Fruit fly (Drosophila melanogaster): ENCODE results near the gene CG6793.

The CG6793 gene

DNA sequence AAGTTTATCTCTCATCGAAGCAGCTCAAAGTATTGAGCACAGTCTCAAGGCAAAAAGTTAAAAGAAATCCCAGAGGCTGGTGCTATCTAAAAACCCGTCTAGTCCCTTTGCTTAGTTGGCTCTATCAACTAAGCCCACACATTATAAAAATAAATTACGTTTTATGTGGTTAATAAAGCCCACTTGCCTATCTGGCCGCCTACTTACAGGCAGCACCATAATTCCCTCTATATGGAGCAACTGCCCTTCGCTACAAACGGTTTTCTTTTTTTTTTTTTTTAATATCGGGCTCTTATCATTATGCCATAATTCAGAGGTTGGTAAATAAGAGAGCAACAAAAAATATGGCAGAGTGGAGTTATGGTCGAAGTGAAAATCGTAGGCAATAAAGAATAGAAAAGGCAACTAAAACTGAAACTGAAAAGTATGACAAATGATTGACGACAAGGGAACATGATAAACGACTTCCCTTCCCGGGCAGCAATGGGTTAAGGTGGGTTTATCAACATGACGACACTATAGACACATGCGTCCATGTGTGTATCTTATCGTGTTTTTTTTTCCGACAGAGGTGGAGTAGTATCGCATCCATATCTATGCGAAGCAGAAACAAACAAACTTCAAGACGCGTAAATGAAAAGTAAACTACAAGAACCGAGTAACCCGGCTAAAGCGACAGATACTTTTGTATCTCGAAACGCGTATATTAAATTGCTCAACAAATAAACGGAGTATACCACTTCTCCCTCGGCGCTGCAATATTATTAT is 36.5 kb downstream of the CG6793 start (continued):
- no peak for TF ChIP-seq Dfd (GFP tag; optimal IDR thresholded peaks at IDR 0.05)
- TF ChIP-seq sob (GFP tag; IDR thresholded peaks at IDR 0.05) = no peak
- peak; percentile 2 for TF ChIP-seq CG9817 (tag; optimal IDR thresholded peaks at IDR 0.05)
- peak; percentile 42 for TF ChIP-seq wek (GFP tag; optimal IDR thresholded peaks at IDR 0.05)
- TF ChIP-seq Hsf (GFP tag; optimal IDR thresholded peaks at IDR 0.05) = no peak
- TF ChIP-seq CG32772 (GFP tag; IDR thresholded peaks at IDR 0.05) = no peak
- peak in 1 of 2 experiments; percentile 0 for TF ChIP-seq Hr78 (GFP tag; optimal IDR thresholded peaks at IDR 0.05)
- TF ChIP-seq Dbx (GFP tag; IDR thresholded peaks at IDR 0.05) = no peak
- peak; percentile 69 for TF ChIP-seq mirr (GFP tag; optimal IDR thresholded peaks at IDR 0.05)
- TF ChIP-seq CG15696 (tag; optimal IDR thresholded peaks at IDR 0.05) = peak; percentile 50
- no peak for TF ChIP-seq H15 (GFP tag; IDR thresholded peaks at IDR 0.05)
- 0 out of 3 replicates have a peak, but pooled peaks have one; percentile 12 for TF ChIP-seq CG17361 (GFP tag; IDR thresholded peaks at IDR 0.05)
- TF ChIP-seq CG13123 (GFP tag; optimal IDR thresholded peaks at IDR 0.05) = no peak
- peak; percentile 16 for TF ChIP-seq sens (GFP tag)
- TF ChIP-seq Asciz (GFP tag; optimal IDR thresholded peaks at IDR 0.05) = peak; percentile 0
- no peak for TF ChIP-seq Usf (GFP tag; optimal IDR thresholded peaks at IDR 0.05)
- peak; percentile 64 for TF ChIP-seq twi (tag; optimal IDR thresholded peaks at IDR 0.05)
- TF ChIP-seq Rfx (GFP tag; IDR thresholded peaks at IDR 0.05) = 0 out of 2 replicates have a peak, but pooled peaks have one; percentile 18
- no peak for TF ChIP-seq cad (GFP tag; optimal IDR thresholded peaks at IDR 0.05)
- no peak for TF ChIP-seq Nf-YA (GFP tag; IDR thresholded peaks at IDR 0.05)
- TF ChIP-seq B-H2 (GFP tag; optimal IDR thresholded peaks at IDR 0.05) = no peak
- TF ChIP-seq CG18599 (GFP tag; optimal IDR thresholded peaks at IDR 0.05) = peak; percentile 16
- peak; percentile 14 for TF ChIP-seq Med (GFP tag)
- no peak for TF ChIP-seq CG8290 (GFP tag; optimal IDR thresholded peaks at IDR 0.05)
- TF ChIP-seq CG8290 (tag; optimal IDR thresholded peaks at IDR 0.05) = peak in 1 of 2 experiments; percentile 3
- peak; percentile 61 for TF ChIP-seq ATbp (GFP tag; optimal IDR thresholded peaks at IDR 0.05)
- no peak for TF ChIP-seq NC2β (GFP tag; optimal IDR thresholded peaks at IDR 0.05)
- no peak for TF ChIP-seq zen2 (GFP tag; IDR thresholded peaks at IDR 0.05; ENCODE audit: partially characterized antibody)
- TF ChIP-seq CG15479 (GFP tag; optimal IDR thresholded peaks at IDR 0.05) = peak; percentile 14
- no peak for TF ChIP-seq sna (GFP tag; IDR thresholded peaks at IDR 0.05; ENCODE audit: partially characterized antibody)
- no peak for TF ChIP-seq crol (GFP tag; IDR thresholded peaks at IDR 0.05)
- TF ChIP-seq CG13894 (tag; optimal IDR thresholded peaks at IDR 0.05) = peak; percentile 33
- no peak for TF ChIP-seq zfh2 (GFP tag; optimal IDR thresholded peaks at IDR 0.05)
- no peak for TF ChIP-seq CG9437 (GFP tag; optimal IDR thresholded peaks at IDR 0.05)
- TF ChIP-seq PHDP (tag; optimal IDR thresholded peaks at IDR 0.05) = peak; percentile 13
- TF ChIP-seq CG16813 (GFP tag; IDR thresholded peaks at IDR 0.05; ENCODE audit: partially characterized antibody) = no peak
- no peak for TF ChIP-seq cato (GFP tag; optimal IDR thresholded peaks at IDR 0.05; ENCODE audit: borderline replicate concordance)
- TF ChIP-seq CG12744 (GFP tag; optimal IDR thresholded peaks at IDR 0.05) = no peak
- peak in 1 of 2 experiments; percentile 46 for TF ChIP-seq eve (GFP tag; optimal IDR thresholded peaks at IDR 0.05)
- TF ChIP-seq CG17829 (tag; optimal IDR thresholded peaks at IDR 0.05) = peak; percentile 11
- TF ChIP-seq CG10431 (GFP tag; optimal IDR thresholded peaks at IDR 0.05) = peak; percentile 62
- TF ChIP-seq hth (optimal IDR thresholded peaks at IDR 0.05) = no peak
- peak; percentile 14; the same call in 1 of the 2 replicates for TF ChIP-seq MBD-R2 (GFP tag; IDR thresholded peaks at IDR 0.05)
- TF ChIP-seq CG5180 (GFP tag; optimal IDR thresholded peaks at IDR 0.05) = peak; percentile 2
- TF ChIP-seq Taf1 (GFP tag; IDR thresholded peaks at IDR 0.05) = no peak
- TF ChIP-seq CG2889 (GFP tag; IDR thresholded peaks at IDR 0.05) = no peak
- TF ChIP-seq dmrt11E (tag; optimal IDR thresholded peaks at IDR 0.05) = peak; percentile 38
- 0 out of 3 replicates have a peak, but pooled peaks have one; percentile 11 for TF ChIP-seq otp (GFP tag; IDR thresholded peaks at IDR 0.05)
- TF ChIP-seq sc (optimal IDR thresholded peaks at IDR 0.05) = no peak
- TF ChIP-seq sc (GFP tag; optimal IDR thresholded peaks at IDR 0.05) = no peak
